Fruit fly (Drosophila melanogaster) whole organism, wandering third instar larva: ENCODE results near the gene CG6712.

ENCODE experiments used
- Jra ChIP-seq: sonication (Bioruptor generic); optimal IDR thresholded peaks from 2 replicates; lab custom pipeline; 2016; ENCODE audit warnings: missing biosample characterization, missing genetic modification characterization
- Myc ChIP-seq: fragments of >200 bp; optimal IDR thresholded peaks from 2 replicates; lab custom pipeline; 2017
- OdsH ChIP-seq: fragments of 200-800 bp; sonication (Bioruptor generic); optimal IDR thresholded peaks from 2 replicates; lab custom pipeline; 2016; ENCODE audit warnings: missing biosample characterization, mild to moderate bottlenecking, missing genetic modification characterization
- dmrt93B ChIP-seq: fragments of 200-800 bp; sonication (Bioruptor generic); optimal IDR thresholded peaks from 2 replicates; lab custom pipeline; 2018; ENCODE audit warnings: missing biosample characterization, mild to moderate bottlenecking, missing genetic modification characterization
- h ChIP-seq: fragments of 200-800 bp; sonication (Bioruptor generic); optimal IDR thresholded peaks from 3 replicates; lab custom pipeline; 2016; ENCODE audit warnings: missing biosample characterization, mild to moderate bottlenecking, missing genetic modification characterization
- lola ChIP-seq: fragments of >200 bp; optimal IDR thresholded peaks from 2 replicates; lab custom pipeline; 2017; ENCODE audit warnings: missing biosample characterization, missing genetic modification characterization
- pan ChIP-seq: fragments of >200 bp; optimal IDR thresholded peaks from 2 replicates; lab custom pipeline; 2017
- rgr ChIP-seq: fragments of 200-800 bp; sonication (Bioruptor generic); optimal IDR thresholded peaks from 3 replicates; lab custom pipeline; 2016; ENCODE audit warnings: missing biosample characterization, mild to moderate bottlenecking, missing genetic modification characterization

DNA sequence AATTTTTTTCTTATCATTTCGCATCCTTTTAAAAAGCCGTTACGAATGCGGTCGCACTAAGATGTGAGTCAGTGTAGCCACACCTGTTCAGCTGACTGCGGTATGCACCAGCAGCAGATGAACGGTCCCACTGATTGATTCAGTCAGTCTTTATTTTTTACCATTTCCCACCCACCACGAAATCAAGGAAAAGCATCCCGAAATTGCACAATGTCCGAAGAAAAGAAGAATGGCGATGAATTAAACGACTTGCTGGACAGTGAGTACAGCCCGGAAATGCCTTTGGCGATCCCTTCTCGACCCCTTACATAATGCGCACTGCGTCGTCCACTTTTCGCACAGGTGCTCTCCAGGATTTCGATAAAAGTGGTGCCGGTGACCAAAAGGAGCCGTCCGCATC, 2.7 kb downstream of the CG6712 start:
- TF ChIP-seq Myc (lab: Kevin White, UChicago) (no peak), Jra (GFP tag; lab: Kevin White, UChicago) (no peak), OdsH (GFP tag; lab: Kevin White, UChicago) (no peak), h (no peak), rgr (GFP tag; lab: Kevin White, UChicago) (no peak), pan (lab: Kevin White, UChicago) (no peak), dmrt93B (GFP tag; lab: Kevin White, UChicago) (no peak), lola (no peak)
